Worm (Caenorhabditis elegans): ENCODE results near the gene dex-1.
A peak's percentile ranks its signal among the peaks of the same experiment; 100 is the strongest.

dex-1 gene

DNA sequence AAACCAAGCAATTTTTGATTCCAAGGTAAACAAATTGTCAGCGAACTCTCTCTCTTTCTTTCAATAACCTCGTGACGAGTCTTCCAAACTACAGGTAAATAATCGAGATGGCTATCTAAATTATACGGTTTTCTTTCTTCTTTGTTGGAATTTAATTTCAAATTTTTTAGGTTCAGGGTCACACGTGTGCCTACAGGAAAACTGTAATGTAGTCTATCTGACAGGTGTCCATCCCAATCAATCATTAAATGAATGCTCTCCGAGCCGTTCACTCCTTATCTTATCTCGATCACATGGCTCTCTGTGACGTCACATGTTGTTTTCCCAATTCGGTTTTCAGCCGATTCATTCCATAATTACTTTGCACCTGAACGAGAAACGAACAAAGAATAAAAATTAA, 27.2 kb downstream of the dex-1 start:
- peak; percentile 16 for TF ChIP-seq C34F6.9 (tag; optimal IDR thresholded peaks at IDR 0.05)
- TF ChIP-seq ztf-11 (tag; optimal IDR thresholded peaks at IDR 0.05) = no peak
- TF ChIP-seq F13H6.1 (tag; optimal IDR thresholded peaks at IDR 0.05) = no peak
- TF ChIP-seq ama-1 (optimal IDR thresholded peaks at IDR 0.05) = peak; percentile 46
- peak; percentile 62 for TF ChIP-seq nhr-25 (tag; optimal IDR thresholded peaks at IDR 0.05)
- TF ChIP-seq crh-2 (tag; optimal IDR thresholded peaks at IDR 0.05) = peak; percentile 36

DNA sequence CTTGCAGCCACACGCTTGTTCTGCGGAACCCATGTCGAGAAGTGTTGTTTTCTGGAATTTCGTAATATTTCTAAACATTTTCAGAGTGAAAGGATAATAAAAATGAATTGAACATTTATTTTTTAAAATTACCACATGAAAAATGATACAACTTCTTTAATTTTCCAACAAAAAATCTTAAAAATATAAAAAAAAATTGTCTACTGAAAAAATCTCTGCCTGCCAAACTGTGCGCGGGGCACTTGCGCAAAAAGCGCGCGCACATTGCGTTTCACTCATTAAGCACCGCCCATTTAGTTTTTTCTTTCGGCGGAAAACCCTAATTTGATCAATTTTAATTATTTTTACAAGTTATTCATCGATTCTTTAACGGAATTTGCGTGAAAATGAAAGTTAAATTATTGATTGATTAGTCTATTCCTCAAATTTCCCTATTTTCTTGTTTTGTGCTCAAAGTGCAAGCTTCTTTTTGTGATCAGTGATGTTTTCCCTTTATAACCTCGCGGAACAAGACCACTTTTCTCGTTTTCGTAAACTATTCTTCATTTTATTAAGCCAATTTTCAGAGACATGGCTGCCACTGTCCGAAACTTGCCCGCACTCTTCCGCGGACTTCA, 29.1 kb downstream of the dex-1 start, which contains the start of the genes nmad-1 and hach-1:
Gene nmad-1, minus strand, starts transcription at position 51 of the 617 bp plus-strand sequence.
Gene hach-1, plus strand, starts transcription at position 567 of the 617 bp plus-strand sequence.
- TF ChIP-seq mbf-1 (tag; optimal IDR thresholded peaks at IDR 0.05) = no peak
- no peak for TF ChIP-seq nhr-6 (tag; optimal IDR thresholded peaks at IDR 0.05)
- TF ChIP-seq nhr-10 (tag; optimal IDR thresholded peaks at IDR 0.05) = no peak
- TF ChIP-seq elt-1 (tag; optimal IDR thresholded peaks at IDR 0.05) = no peak
- no peak for TF ChIP-seq nhr-23 (tag; optimal IDR thresholded peaks at IDR 0.05)
- no peak for TF ChIP-seq ceh-82 (tag; optimal IDR thresholded peaks at IDR 0.05)
- TF ChIP-seq unc-39 (tag; optimal IDR thresholded peaks at IDR 0.05) = no peak
- peak; percentile 27 for TF ChIP-seq nhr-129 (tag; optimal IDR thresholded peaks at IDR 0.05)
- TF ChIP-seq sem-4 (tag; optimal IDR thresholded peaks at IDR 0.05) = peak; percentile 88
- no peak for TF ChIP-seq unc-62 (GFP tag; optimal IDR thresholded peaks at IDR 0.05)
- no peak for TF ChIP-seq lin-39 (tag; optimal IDR thresholded peaks at IDR 0.05)
- peak; percentile 10 for TF ChIP-seq nhr-11 (tag; optimal IDR thresholded peaks at IDR 0.05)
- peak; percentile 79 for TF ChIP-seq gmeb-1 (tag; optimal IDR thresholded peaks at IDR 0.05)
- TF ChIP-seq lin-13 (GFP tag; optimal IDR thresholded peaks at IDR 0.05) = peak; percentile 61
- TF ChIP-seq dmd-4 (tag; optimal IDR thresholded peaks at IDR 0.05) = no peak
- no peak for TF ChIP-seq ZK546.5 (tag; optimal IDR thresholded peaks at IDR 0.05)
- no peak for TF ChIP-seq nhr-77 (tag; optimal IDR thresholded peaks at IDR 0.05)
- peak; percentile 58 for TF ChIP-seq lin-11 (tag; optimal IDR thresholded peaks at IDR 0.05)
- peak; percentile 40 for TF ChIP-seq crh-2 (tag; optimal IDR thresholded peaks at IDR 0.05)
- TF ChIP-seq snpc-4 (tag; optimal IDR thresholded peaks at IDR 0.05) = peak; percentile 47
- TF ChIP-seq aly-2 (tag; optimal IDR thresholded peaks at IDR 0.05) = no peak
- peak; percentile 14 for TF ChIP-seq nhr-21 (tag; optimal IDR thresholded peaks at IDR 0.05)
- no peak for TF ChIP-seq Y55F3AM.14 (GFP tag; optimal IDR thresholded peaks at IDR 0.05)
- TF ChIP-seq sma-9 (GFP tag; optimal IDR thresholded peaks at IDR 0.05) = peak; percentile 87
- no peak for TF ChIP-seq sma-9 (tag; optimal IDR thresholded peaks at IDR 0.05)
- peak; percentile 39 for TF ChIP-seq blmp-1 (tag; optimal IDR thresholded peaks at IDR 0.05; ENCODE audit: insufficient read depth)
- peak; percentile 28 for TF ChIP-seq fos-1 (tag; optimal IDR thresholded peaks at IDR 0.05)
- peak; percentile 56 for TF ChIP-seq ztf-4 (tag; optimal IDR thresholded peaks at IDR 0.05)
- TF ChIP-seq lsy-2 (tag; optimal IDR thresholded peaks at IDR 0.05) = peak; percentile 20 to 85
- TF ChIP-seq C34F6.9 (tag; optimal IDR thresholded peaks at IDR 0.05) = peak; percentile 52
- peak; percentile 85 for TF ChIP-seq F13H6.1 (tag; optimal IDR thresholded peaks at IDR 0.05)
- no peak for TF ChIP-seq nhr-237 (tag; optimal IDR thresholded peaks at IDR 0.05)
- TF ChIP-seq nhr-25 (tag; optimal IDR thresholded peaks at IDR 0.05) = peak; percentile 70
- TF ChIP-seq sma-3 (GFP tag; optimal IDR thresholded peaks at IDR 0.05) = peak; percentile 85
- TF ChIP-seq skn-1 (tag; optimal IDR thresholded peaks at IDR 0.05) = peak; percentile 76
- TF ChIP-seq unc-55 (GFP tag; optimal IDR thresholded peaks at IDR 0.05) = peak; percentile 77
- no peak for TF ChIP-seq peb-1 (tag; optimal IDR thresholded peaks at IDR 0.05)
- TF ChIP-seq mab-5 (tag; optimal IDR thresholded peaks at IDR 0.05) = peak; percentile 69
- no peak for TF ChIP-seq ztf-1 (GFP tag; conservative IDR thresholded peaks at IDR 0.05)

DNA sequence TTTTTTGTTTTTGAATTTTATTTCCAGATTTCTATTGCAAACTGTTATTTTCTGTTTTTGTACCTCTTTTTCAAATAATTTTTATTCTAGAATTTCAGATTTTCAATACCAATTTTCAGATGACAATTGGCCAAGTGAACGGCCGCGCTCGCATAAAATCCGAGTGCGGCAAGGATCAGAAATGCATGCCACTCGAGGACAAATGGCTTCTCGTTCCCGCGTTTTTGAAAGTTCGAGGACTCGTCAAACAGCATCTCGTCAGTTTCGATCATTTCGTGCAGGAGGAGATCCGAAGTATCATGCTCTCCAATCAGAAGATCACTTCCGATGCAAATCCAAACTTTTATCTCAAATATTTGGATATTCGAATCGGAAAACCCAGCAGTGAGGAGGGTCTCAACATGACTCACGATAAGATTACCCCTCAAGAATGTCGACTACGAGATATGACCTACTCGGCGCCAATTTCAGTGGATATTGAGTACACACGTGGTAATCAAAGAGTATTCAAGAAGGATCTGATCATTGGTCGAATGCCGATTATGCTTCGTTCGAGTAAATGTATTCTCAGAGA, 31.4 kb downstream of the dex-1 start, which contains the start of gene rpc-2:
Gene rpc-2, plus strand, starts transcription at position 120 of the 574 bp plus-strand sequence.
- TF ChIP-seq elt-3 (tag; optimal IDR thresholded peaks at IDR 0.05) = no peak
- no peak for TF ChIP-seq mbf-1 (tag; optimal IDR thresholded peaks at IDR 0.05)
- TF ChIP-seq ama-1 (optimal IDR thresholded peaks at IDR 0.05) = peak; percentile 31
- no peak for TF ChIP-seq nhr-129 (tag; optimal IDR thresholded peaks at IDR 0.05)

All from whole organism, L2 larva.